Worm (Caenorhabditis elegans) whole organism, L2 larva: ENCODE results near the gene dhs-7.

Source experiments
- C34F6.9 ChIP-seq: fragments of 150-350 bp; optimal IDR thresholded peaks from 2 replicates; lab custom pipeline; 2014; ENCODE audit warnings: missing biosample characterization, missing genetic modification characterization
- F13H6.1 ChIP-seq: sonication (generic microtip); optimal IDR thresholded peaks from 2 replicates; lab custom pipeline; 2016; ENCODE audit warnings: missing genetic modification characterization, missing compliant biosample characterization
- Y55F3AM.14 ChIP-seq: fragments of 200-800 bp; sonication (Bioruptor generic); optimal IDR thresholded peaks from 2 replicates; lab custom pipeline; 2018; ENCODE audit warnings: mild to moderate bottlenecking, missing genetic modification characterization, missing compliant biosample characterization
- alr-1 ChIP-seq: fragments of 150-350 bp; optimal IDR thresholded peaks from 2 replicates; lab custom pipeline; 2014; ENCODE audit warnings: missing biosample characterization, missing genetic modification characterization
- aly-2 ChIP-seq: fragments of 150-350 bp; optimal IDR thresholded peaks from 2 replicates; lab custom pipeline; 2014; ENCODE audit warnings: missing biosample characterization, missing genetic modification characterization
- ama-1 ChIP-seq: fragments of 150-350 bp; optimal IDR thresholded peaks from 2 replicates; lab custom pipeline; 2018; ENCODE audit warnings: inconsistent platforms
- blmp-1 ChIP-seq: sonication (generic microtip); optimal IDR thresholded peaks from 2 replicates; lab custom pipeline; 2017; ENCODE audit warnings: missing genetic modification characterization, mild to moderate bottlenecking, missing compliant biosample characterization, antibody characterized with exemption, moderate library complexity; ENCODE audit not compliant: insufficient read depth
- elt-1 ChIP-seq: fragments of 150-350 bp; optimal IDR thresholded peaks from 2 replicates; lab custom pipeline; 2014; ENCODE audit warnings: missing biosample characterization, missing genetic modification characterization
- elt-3 ChIP-seq: sonication (generic microtip); optimal IDR thresholded peaks from 2 replicates; lab custom pipeline; 2017; ENCODE audit warnings: missing biosample characterization, missing genetic modification characterization
- fos-1 ChIP-seq: fragments of 150-350 bp; optimal IDR thresholded peaks from 2 replicates; lab custom pipeline; 2014; ENCODE audit warnings: missing biosample characterization, missing genetic modification characterization
- gmeb-1 ChIP-seq: fragments of 150-350 bp; optimal IDR thresholded peaks from 2 replicates; lab custom pipeline; 2014; ENCODE audit warnings: missing biosample characterization, missing genetic modification characterization
- lin-11 ChIP-seq: fragments of 150-350 bp; sonication (generic microtip); optimal IDR thresholded peaks from 2 replicates; lab custom pipeline; 2014; ENCODE audit warnings: missing biosample characterization, missing genetic modification characterization, inconsistent platforms, mixed read lengths
- lsy-2 ChIP-seq, 2 experiments: fragments of 150-350 bp in 1 of 2; sonication (generic microtip) in 1 of 2; optimal IDR thresholded peaks; 2 replicates each; lab custom pipeline; 2014 to 2017; ENCODE audit warnings: missing biosample characterization in 2 of 2, missing genetic modification characterization in 2 of 2
- mab-5 ChIP-seq: fragments of 150-350 bp; optimal IDR thresholded peaks from 2 replicates; lab custom pipeline; 2014; ENCODE audit warnings: missing biosample characterization, missing genetic modification characterization
- mdl-1 ChIP-seq, 2 experiments: fragments of 150-350 bp in 1 of 2; sonication (generic microtip) in 1 of 2; optimal IDR thresholded peaks; 2 replicates each; lab custom pipeline; 2017; ENCODE audit warnings: missing biosample characterization in 2 of 2, missing genetic modification characterization in 2 of 2
- nhr-12 ChIP-seq: fragments of 150-350 bp; optimal IDR thresholded peaks from 2 replicates; lab custom pipeline; 2014; ENCODE audit warnings: missing biosample characterization, missing genetic modification characterization
- nhr-129 ChIP-seq: fragments of 150-350 bp; optimal IDR thresholded peaks from 2 replicates; lab custom pipeline; 2014; ENCODE audit warnings: missing biosample characterization, missing genetic modification characterization
- nhr-23 ChIP-seq: fragments of 150-350 bp; optimal IDR thresholded peaks from 2 replicates; lab custom pipeline; 2014; ENCODE audit warnings: missing biosample characterization, missing genetic modification reagents, missing genetic modification characterization
- nhr-237 ChIP-seq: fragments of 150-350 bp; optimal IDR thresholded peaks from 2 replicates; lab custom pipeline; 2014; ENCODE audit warnings: missing biosample characterization, missing genetic modification characterization
- peb-1 ChIP-seq: fragments of 150-350 bp; optimal IDR thresholded peaks from 2 replicates; lab custom pipeline; 2014; ENCODE audit warnings: missing biosample characterization, missing genetic modification characterization
- sem-4 ChIP-seq: fragments of 150-350 bp; optimal IDR thresholded peaks from 2 replicates; lab custom pipeline; 2014; ENCODE audit warnings: missing biosample characterization, missing genetic modification reagents, missing genetic modification characterization
- skn-1 ChIP-seq: sonication (generic microtip); optimal IDR thresholded peaks from 2 replicates; lab custom pipeline; 2017; ENCODE audit warnings: missing biosample characterization, missing genetic modification characterization
- sma-9 ChIP-seq, 2 experiments: fragments of 150-350 bp in 1 of 2; sonication (generic microtip) in 1 of 2; optimal IDR thresholded peaks; 2 replicates each; lab custom pipeline; 2014 to 2016; ENCODE audit warnings: missing genetic modification characterization in 2 of 2, mild to moderate bottlenecking in 1 of 2, missing biosample characterization in 1 of 2, missing compliant biosample characterization in 1 of 2, missing genetic modification reagents in 1 of 2, moderate library complexity in 1 of 2
- unc-55 ChIP-seq: fragments of 150-350 bp; sonication (generic microtip); optimal IDR thresholded peaks from 3 replicates; lab custom pipeline; 2014; ENCODE audit warnings: missing biosample characterization, missing genetic modification reagents, missing genetic modification characterization
- zag-1 ChIP-seq: fragments of 150-350 bp; optimal IDR thresholded peaks from 2 replicates; lab custom pipeline; 2014; ENCODE audit warnings: missing biosample characterization, missing genetic modification characterization
- ztf-4 ChIP-seq: fragments of 150-350 bp; optimal IDR thresholded peaks from 2 replicates; lab custom pipeline; 2014; ENCODE audit warnings: missing biosample characterization, missing genetic modification characterization

The dhs-7 gene

DNA sequence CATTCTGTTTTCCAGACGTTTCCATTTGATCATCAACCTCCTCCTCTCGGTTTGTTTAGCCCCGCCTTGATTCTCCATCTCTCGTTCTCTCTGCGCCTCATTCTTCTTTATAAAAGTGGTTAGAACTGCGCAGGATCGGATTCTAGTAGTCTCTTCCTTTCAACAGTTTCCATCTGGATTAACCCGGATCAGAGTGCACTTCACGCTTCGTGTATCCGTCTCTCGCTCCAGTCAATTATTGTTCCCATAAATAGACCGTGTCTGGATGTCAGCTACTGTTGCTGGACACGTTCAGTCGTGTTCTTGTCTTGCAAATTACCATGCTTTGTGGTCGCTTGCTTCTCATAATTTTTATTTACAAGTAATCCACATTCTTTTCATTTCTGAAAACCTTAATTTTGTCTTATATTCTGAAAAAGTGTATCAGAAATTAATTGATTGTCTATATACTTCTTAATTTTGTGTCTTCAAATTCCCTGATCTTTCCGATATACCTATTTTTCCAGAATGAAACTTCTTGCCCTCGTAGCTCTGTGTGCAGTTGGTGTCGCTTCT is 20.5 kb upstream of the dhs-7 start, which contains the start of gene F32A5.4:
Gene F32A5.4, plus strand, starts transcription at position 505 of the 555 bp plus-strand sequence.
- peak; percentile 1 for TF ChIP-seq F13H6.1
- no peak for TF ChIP-seq elt-3 (tag; lab: Kevin White, UChicago)
- TF ChIP-seq nhr-129 (tag; lab: Kevin White, UChicago): peak; percentile 24
- no peak for TF ChIP-seq blmp-1 (tag; lab: Kevin White, UChicago)
- no peak for TF ChIP-seq zag-1 (tag; lab: Kevin White, UChicago)
- TF ChIP-seq ama-1: peak; percentile 61
- TF ChIP-seq, all 48 proteins: peak for 3

DNA sequence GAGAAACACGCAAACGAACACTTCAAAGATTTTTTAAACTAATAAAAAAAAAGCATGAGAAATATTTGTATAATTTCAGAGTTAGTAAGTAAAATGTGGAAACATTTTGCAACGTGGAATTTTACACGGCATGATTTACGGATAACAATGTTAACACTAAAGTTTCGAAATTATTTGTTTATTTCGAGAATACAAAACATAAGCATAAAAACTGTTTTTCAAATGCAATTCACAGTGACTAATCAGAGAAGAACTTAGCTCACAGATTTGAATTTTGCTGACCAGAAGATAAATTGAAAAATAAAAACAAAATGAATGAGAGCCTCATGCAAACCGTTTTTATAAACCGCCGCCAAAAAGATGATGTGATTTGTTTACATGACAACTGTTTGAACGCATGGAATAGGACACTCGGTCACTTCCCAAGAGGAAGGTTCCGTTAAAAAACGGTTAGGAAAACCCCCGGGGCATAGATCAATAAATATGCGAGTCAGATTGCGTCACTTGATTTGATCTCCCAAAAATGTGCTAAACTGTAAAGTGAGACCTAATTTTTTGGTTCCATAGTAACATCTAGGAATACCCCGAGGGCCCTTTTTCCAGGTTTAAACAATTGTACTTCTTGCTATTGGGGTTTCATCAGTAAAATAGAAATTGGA is 17.7 kb upstream of the dhs-7 start, which contains the start of gene clh-3:
Gene clh-3, minus strand, starts transcription at position 51 of the 659 bp plus-strand sequence.
- no peak for TF ChIP-seq zag-1 (tag; lab: Kevin White, UChicago)
- no peak for TF ChIP-seq ama-1
- TF ChIP-seq sma-9 (GFP tag; optimal IDR thresholded peaks at IDR 0.05; lab: Kevin White, UChicago): no peak
- no peak for TF ChIP-seq sma-9 (tag; optimal IDR thresholded peaks at IDR 0.05; lab: Kevin White, UChicago)
- TF ChIP-seq C34F6.9 (tag; lab: Kevin White, UChicago): no peak
- no peak for TF ChIP-seq fos-1 (tag; lab: Kevin White, UChicago)
- TF ChIP-seq nhr-12: no peak
- no peak for TF ChIP-seq gmeb-1
- no peak for TF ChIP-seq mab-5 (tag; lab: Kevin White, UChicago)
- no peak for TF ChIP-seq lin-11 (tag; lab: Kevin White, UChicago)

DNA sequence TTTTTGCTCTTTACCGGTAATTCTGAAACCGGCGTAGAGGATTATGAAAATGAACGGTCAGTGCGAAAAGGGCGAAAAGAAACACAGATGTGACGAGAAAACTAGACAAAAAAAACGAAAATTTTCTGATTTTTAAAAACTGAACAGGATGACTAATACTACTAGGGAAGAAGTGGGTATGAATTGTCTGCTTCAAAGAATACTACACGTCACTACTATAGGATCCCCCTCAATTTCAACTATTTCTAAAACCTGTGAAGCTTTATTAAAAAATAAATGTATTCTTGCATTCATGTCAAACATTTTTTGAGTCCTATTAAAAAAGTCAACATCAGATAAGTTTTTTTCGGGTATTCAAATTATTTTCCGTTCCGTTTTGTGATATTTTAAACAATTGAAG is 15.8 kb upstream of the dhs-7 start:
- no peak for TF ChIP-seq nhr-23 (tag; lab: Kevin White, UChicago)
- no peak for TF ChIP-seq ztf-4 (tag; lab: Kevin White, UChicago)
- TF ChIP-seq skn-1 (tag; lab: Kevin White, UChicago): no peak
- TF ChIP-seq elt-1 (tag; lab: Kevin White, UChicago): no peak
- TF ChIP-seq unc-55 (GFP tag; lab: Kevin White, UChicago): no peak
- TF ChIP-seq peb-1 (tag; lab: Kevin White, UChicago): no peak
- no peak for TF ChIP-seq aly-2 (tag; lab: Kevin White, UChicago)
- TF ChIP-seq sem-4 (tag; lab: Kevin White, UChicago): no peak
- no peak for TF ChIP-seq mab-5 (tag; lab: Kevin White, UChicago)
- TF ChIP-seq C34F6.9 (tag; lab: Kevin White, UChicago): no peak
- TF ChIP-seq nhr-237 (tag; lab: Kevin White, UChicago): no peak
- no peak for TF ChIP-seq gmeb-1
- TF ChIP-seq blmp-1 (tag; lab: Kevin White, UChicago): no peak
- TF ChIP-seq nhr-12: no peak
- TF ChIP-seq, all 48 proteins: peak for 0

DNA sequence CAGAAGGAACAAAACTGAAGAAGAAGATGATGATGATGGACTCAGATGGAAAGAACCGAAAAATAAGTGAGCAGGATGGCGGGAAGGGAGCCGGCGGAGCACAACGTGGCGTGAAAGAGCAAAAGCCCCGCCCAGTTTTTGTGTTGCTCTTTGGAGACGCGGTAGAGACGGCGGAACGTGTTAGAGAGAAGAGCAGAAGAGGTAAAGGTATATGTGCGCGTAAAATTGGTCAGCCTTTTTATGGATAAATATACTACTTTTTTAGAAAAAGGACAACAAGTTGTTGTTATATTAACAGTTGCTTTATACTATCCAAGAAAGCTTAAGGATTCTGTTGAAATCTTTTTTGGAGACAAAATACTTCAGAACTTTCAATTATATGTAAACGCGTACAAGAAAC is 8.8 kb upstream of the dhs-7 start, which contains the start of gene E04F6.10:
Gene E04F6.10, minus strand, starts transcription at position 101 of the 400 bp plus-strand sequence.
- TF ChIP-seq aly-2 (tag; lab: Kevin White, UChicago): no peak
- no peak for TF ChIP-seq Y55F3AM.14 (GFP tag; lab: Kevin White, UChicago)
- TF ChIP-seq, all 48 proteins: peak for 0

DNA sequence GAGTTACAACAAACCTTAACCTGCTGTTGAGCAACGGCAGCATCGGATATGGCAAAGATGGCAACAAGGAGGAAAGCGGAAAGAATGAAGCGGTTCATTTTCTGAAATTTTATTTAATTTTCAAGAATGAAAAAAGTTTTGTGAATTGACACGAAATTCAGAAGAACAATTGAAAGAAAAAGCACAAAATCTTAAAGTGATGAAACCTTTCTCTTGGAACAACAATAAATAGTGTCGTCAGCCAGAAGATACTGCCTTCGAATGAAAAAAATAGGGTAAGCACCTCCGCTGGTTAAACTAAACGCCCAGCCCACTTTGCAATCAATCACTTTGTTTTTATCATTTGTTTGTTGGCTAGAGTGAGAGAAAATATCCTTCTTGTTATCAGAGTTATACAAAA is 3.8 kb upstream of the dhs-7 start, which contains the start of gene E04F6.9:
Gene E04F6.9, minus strand, starts transcription at position 101 of the 400 bp plus-strand sequence.
- TF ChIP-seq ztf-4 (tag; lab: Kevin White, UChicago): no peak

DNA sequence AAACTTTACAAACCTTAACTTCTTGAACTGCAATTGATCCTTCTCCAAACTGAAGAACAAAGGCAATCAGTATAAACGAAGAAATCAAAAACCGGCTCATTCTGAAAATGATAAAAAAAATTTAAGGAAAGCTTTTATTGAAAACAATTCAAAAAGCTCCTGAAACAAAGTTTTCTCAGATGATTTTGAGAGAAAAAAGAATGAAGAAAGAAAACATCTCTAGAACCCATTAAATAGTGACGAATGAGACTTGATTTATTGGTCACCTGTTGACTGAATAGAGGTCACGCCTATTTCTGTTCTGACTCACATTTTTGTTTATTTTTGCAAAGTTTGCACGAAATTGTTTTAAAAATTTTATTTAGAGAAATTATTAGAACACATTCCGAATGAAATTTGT is 3.0 kb upstream of the dhs-7 start, which contains the start of gene E04F6.8:
Gene E04F6.8, minus strand, starts transcription at position 101 of the 400 bp plus-strand sequence.
- TF ChIP-seq lsy-2 (tag; optimal IDR thresholded peaks at IDR 0.05; lab: Kevin White, UChicago) (peak in 1 of 2 experiments; percentile 36), ztf-4 (tag; lab: Kevin White, UChicago) (no peak)

DNA sequence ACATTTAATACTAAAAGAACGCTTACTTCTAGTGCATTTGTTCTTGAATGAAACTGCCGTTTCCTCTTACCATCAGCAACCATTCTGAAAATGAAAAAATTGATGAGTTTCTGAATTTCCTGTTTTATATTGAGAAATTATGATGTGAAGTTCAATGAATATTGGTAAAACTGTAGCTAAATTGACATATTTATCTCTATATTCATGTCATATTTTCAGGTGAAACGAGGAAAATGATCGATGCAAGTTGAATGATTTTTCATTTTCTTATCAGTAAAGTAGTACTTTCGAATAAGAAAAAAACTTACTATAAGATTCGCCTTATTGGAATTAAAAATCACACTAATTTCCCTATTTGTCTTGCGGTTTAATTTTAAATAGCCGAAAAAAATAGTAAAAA is 1.9 kb upstream of the dhs-7 start, which contains the start of gene E04F6.15:
Gene E04F6.15, minus strand, starts transcription at position 101 of the 400 bp plus-strand sequence.
- no peak for TF ChIP-seq peb-1 (tag; lab: Kevin White, UChicago)
- TF ChIP-seq nhr-12: no peak
- TF ChIP-seq ama-1: no peak
- no peak for TF ChIP-seq Y55F3AM.14 (GFP tag; lab: Kevin White, UChicago)
- no peak for TF ChIP-seq blmp-1 (tag; lab: Kevin White, UChicago)
- TF ChIP-seq mdl-1 (tag; optimal IDR thresholded peaks at IDR 0.05; lab: Kevin White, UChicago): no peak
- TF ChIP-seq F13H6.1: no peak
- TF ChIP-seq alr-1 (tag; lab: Kevin White, UChicago): no peak
